Fruit fly (Drosophila melanogaster) whole organism, pupa: ENCODE results near the gene pps.
A peak's percentile ranks its signal among the peaks of the same experiment; 100 is the strongest.

Experiments used
- CG13204 ChIP-seq: fragments of 200-800 bp; sonication (Bioruptor generic); optimal IDR thresholded peaks from 2 replicates; lab custom pipeline; 2018; ENCODE audit warnings: missing biosample characterization, mild to moderate bottlenecking, missing genetic modification characterization, moderate library complexity
- CG14655 ChIP-seq: fragments of 200-800 bp; sonication (Bioruptor generic); optimal IDR thresholded peaks from 3 replicates; lab custom pipeline; 2017; ENCODE audit warnings: mild to moderate bottlenecking, missing biosample characterization, missing genetic modification reagents, missing genetic modification characterization
- CG17806 ChIP-seq: fragments of 200-800 bp; sonication (Bioruptor generic); optimal IDR thresholded peaks from 2 replicates; lab custom pipeline; 2018; ENCODE audit warnings: missing biosample characterization, mild to moderate bottlenecking, missing genetic modification characterization, moderate library complexity
- CG32121 ChIP-seq: fragments of 200-800 bp; sonication (Bioruptor generic); IDR thresholded peaks from 2 replicates; pipeline ENCODE4 v1.3.6; 2022; ENCODE audit warnings: missing biosample characterization, missing genetic modification characterization
- CG8301 ChIP-seq: fragments of 200-800 bp; sonication (Bioruptor generic); optimal IDR thresholded peaks from 2 replicates; lab custom pipeline; 2018; ENCODE audit warnings: missing biosample characterization, mild to moderate bottlenecking, missing genetic modification characterization
- CG9948 ChIP-seq: fragments of 200-800 bp; sonication (Bioruptor generic); optimal IDR thresholded peaks from 2 replicates; lab custom pipeline; 2018; ENCODE audit warnings: missing biosample characterization, mild to moderate bottlenecking, missing genetic modification characterization, moderate library complexity
- Pif1B ChIP-seq: fragments of 200-800 bp; sonication (Bioruptor generic); optimal IDR thresholded peaks from 3 replicates; lab custom pipeline; 2016; ENCODE audit warnings: missing biosample characterization, missing genetic modification characterization
- gl ChIP-seq: fragments of 200-800 bp; sonication (Bioruptor generic); optimal IDR thresholded peaks from 2 replicates; lab custom pipeline; 2018; ENCODE audit warnings: missing biosample characterization, mild to moderate bottlenecking, missing genetic modification characterization
- rn ChIP-seq: fragments of 200-800 bp; sonication (Bioruptor generic); IDR thresholded peaks from 2 replicates; pipeline ENCODE4 v1.3.6; 2022; ENCODE audit warnings: missing biosample characterization, missing genetic modification characterization

dm6 chr3R:12431030-12431489 is 17.4 kb downstream of the pps start, which contains the start of gene Prosalpha2:
- TF ChIP-seq Pif1B (GFP tag; lab: Kevin White, UChicago): no peak
- TF ChIP-seq CG9948 (tag; lab: Kevin White, UChicago): peak; percentile 16
- TF ChIP-seq CG8301 (tag; lab: Kevin White, UChicago): no peak
- TF ChIP-seq CG14655 (GFP tag; lab: Kevin White, UChicago): no peak
- TF ChIP-seq gl (tag; lab: Kevin White, UChicago): no peak
- no peak for TF ChIP-seq CG17806 (tag; lab: Kevin White, UChicago)
- no peak for TF ChIP-seq rn (GFP tag; lab: Robert Waterston, UW)
- TF ChIP-seq CG32121 (GFP tag; lab: Robert Waterston, UW): no peak
- no peak for TF ChIP-seq CG13204 (GFP tag; lab: Kevin White, UChicago)
